Worm (Caenorhabditis elegans): ENCODE data around the gene plx-1.

DNA sequence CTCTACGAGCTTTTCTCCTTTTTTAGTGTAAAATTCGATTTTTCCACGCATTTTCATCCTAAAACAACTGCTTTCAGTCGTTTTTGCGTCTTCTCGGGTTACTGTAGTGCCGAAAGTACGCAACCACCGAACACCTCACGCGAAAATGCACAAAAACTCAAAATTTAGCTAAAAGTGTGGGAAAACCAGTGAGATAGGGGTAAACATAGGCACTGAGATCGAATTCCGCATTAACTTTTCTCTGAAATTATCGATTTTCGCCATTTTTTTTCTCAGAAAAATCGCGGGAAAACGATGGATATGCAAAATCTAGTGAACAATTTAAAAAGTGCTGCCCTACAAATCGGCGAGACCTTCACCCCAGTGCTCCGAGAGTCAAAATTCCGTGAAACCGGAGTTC is 50.9 kb downstream of the plx-1 start, which contains the start of gene atg-3:
- no peak for TF ChIP-seq nhr-25 (tag; optimal IDR thresholded peaks at IDR 0.05; ENCODE audit: borderline replicate concordance, insufficient read depth)
- TF ChIP-seq nhr-6 (tag; optimal IDR thresholded peaks at IDR 0.05): no peak
- no peak for TF ChIP-seq arid-1 (GFP tag; conservative IDR thresholded peaks at IDR 0.05)
- TF ChIP-seq mdl-1 (tag; optimal IDR thresholded peaks at IDR 0.05): no peak
- TF ChIP-seq ztf-11 (tag; optimal IDR thresholded peaks at IDR 0.05): no peak
- no peak for TF ChIP-seq ctbp-1 (GFP tag; IDR thresholded peaks at IDR 0.05)
- no peak for TF ChIP-seq egl-27 (tag; optimal IDR thresholded peaks at IDR 0.05)
- no peak for TF ChIP-seq nhr-11 (tag; optimal IDR thresholded peaks at IDR 0.05)
- no peak for TF ChIP-seq lin-15B (tag; optimal IDR thresholded peaks at IDR 0.05)
- no peak for TF ChIP-seq lin-38 (GFP tag; IDR thresholded peaks at IDR 0.05)
- no peak for TF ChIP-seq pqm-1 (tag; optimal IDR thresholded peaks at IDR 0.05)
- no peak for TF ChIP-seq mdt-29 (GFP tag; IDR thresholded peaks at IDR 0.05)
- no peak for TF ChIP-seq ama-1 (optimal IDR thresholded peaks at IDR 0.05)

All from whole organism, L4 larva.